Worm (Caenorhabditis elegans) whole organism, L4 larva: ENCODE data around the gene Y46C8AL.11.

Experiments used
- F44E2.7 ChIP-seq: fragments of 200-800 bp; sonication (Bioruptor generic); IDR thresholded peaks from 2 replicates; pipeline ENCODE4 v2.1.2; 2022; ENCODE audit warnings: missing genetic modification characterization, missing compliant biosample characterization
- nhr-28 ChIP-seq: fragments of 150-350 bp; optimal IDR thresholded peaks from 2 replicates; lab custom pipeline; 2014; ENCODE audit warnings: missing biosample characterization, missing genetic modification characterization

ce11 chrIV:3921898-3922297, 21.2 kb upstream of the Y46C8AL.11 start, which contains the start of gene clec-67:
- TF ChIP-seq nhr-28 (tag; lab: Kevin White, UChicago) (peak; percentile 63), F44E2.7 (GFP tag; lab: Robert Waterston, UW) (no peak)
